Fruit fly (Drosophila melanogaster) whole organism, wandering third instar larva: ENCODE results near the gene Or10a.

Experiments
- GATAd ChIP-seq: sonication (Bioruptor generic); optimal IDR thresholded peaks from 2 replicates; lab custom pipeline; 2016; ENCODE audit warnings: missing biosample characterization, missing genetic modification characterization
- Hr78 ChIP-seq: fragments of >200 bp; optimal IDR thresholded peaks from 2 replicates; lab custom pipeline; 2017; ENCODE audit warnings: missing biosample characterization, missing genetic modification characterization
- dmrt93B ChIP-seq: fragments of 200-800 bp; sonication (Bioruptor generic); optimal IDR thresholded peaks from 2 replicates; lab custom pipeline; 2018; ENCODE audit warnings: missing biosample characterization, mild to moderate bottlenecking, missing genetic modification characterization
- dsf ChIP-seq: sonication (Bioruptor generic); optimal IDR thresholded peaks from 2 replicates; lab custom pipeline; 2016; ENCODE audit warnings: missing biosample characterization, missing genetic modification characterization, borderline replicate concordance
- lola ChIP-seq: fragments of >200 bp; optimal IDR thresholded peaks from 2 replicates; lab custom pipeline; 2017; ENCODE audit warnings: missing biosample characterization, missing genetic modification characterization
- pan ChIP-seq: fragments of >200 bp; optimal IDR thresholded peaks from 2 replicates; lab custom pipeline; 2017

DNA sequence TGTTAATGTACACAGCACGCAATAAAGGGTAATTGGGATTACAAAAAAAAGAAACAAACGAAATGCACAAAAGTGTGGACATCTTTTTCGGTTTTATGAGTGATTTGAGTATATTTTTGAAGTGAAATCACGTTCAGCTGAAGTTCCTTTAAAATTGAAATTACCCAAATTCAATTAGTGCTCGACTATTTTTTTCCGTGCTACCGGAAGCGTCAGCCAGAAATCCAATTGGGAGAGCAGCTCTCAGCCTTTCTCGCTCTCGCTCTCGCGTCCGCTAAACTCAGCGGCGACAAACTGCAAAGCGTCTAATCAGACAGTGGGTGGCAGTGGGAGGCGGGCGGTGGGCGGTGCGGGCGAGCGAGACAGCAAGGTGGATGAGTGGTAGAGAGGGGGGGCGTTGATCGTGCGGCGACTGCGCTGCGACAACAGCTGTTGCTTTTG is 6.1 kb upstream of the Or10a start:
- TF ChIP-seq dmrt93B (peak; percentile 85), pan (no peak), Hr78 (GFP tag; lab: Kevin White, UChicago) (no peak), dsf (GFP tag; lab: Kevin White, UChicago) (peak; percentile 23), GATAd (GFP tag; lab: Kevin White, UChicago) (peak; percentile 35), lola (GFP tag; lab: Kevin White, UChicago) (no peak)
